Worm (Caenorhabditis elegans) whole organism, mixed stage, embryonic: ENCODE measurements around the gene tni-3.
A peak's percentile ranks its signal among the peaks of the same experiment; 100 is the strongest.

ENCODE experiments used
- M03D4.4 ChIP-seq: sonication (generic microtip); optimal IDR thresholded peaks from 2 replicates; lab custom pipeline; 2017; ENCODE audit warnings: mild to moderate bottlenecking, missing genetic modification characterization, missing compliant biosample characterization
- bed-3 ChIP-seq: fragments of 200-800 bp; sonication (Bioruptor generic); optimal IDR thresholded peaks from 3 replicates; lab custom pipeline; 2018; ENCODE audit warnings: mild to moderate bottlenecking, missing genetic modification characterization, moderate library complexity, missing compliant biosample characterization
- blmp-1 ChIP-seq: fragments of 150-350 bp; optimal IDR thresholded peaks from 2 replicates; lab custom pipeline; 2014; ENCODE audit warnings: missing biosample characterization, missing genetic modification characterization
- ceh-39 ChIP-seq: fragments of 150-350 bp; optimal IDR thresholded peaks from 2 replicates; lab custom pipeline; 2014; ENCODE audit warnings: missing biosample characterization, missing genetic modification characterization
- ceh-43 ChIP-seq: fragments of 200-800 bp; sonication (Bioruptor generic); optimal IDR thresholded peaks from 2 replicates; lab custom pipeline; 2018; ENCODE audit warnings: mild to moderate bottlenecking, missing genetic modification characterization, moderate library complexity, missing compliant biosample characterization
- ceh-83 ChIP-seq: fragments of 200-800 bp; sonication (Bioruptor generic); optimal IDR thresholded peaks from 2 replicates; lab custom pipeline; 2018; ENCODE audit warnings: mild to moderate bottlenecking, missing genetic modification characterization, missing compliant biosample characterization
- ces-1 ChIP-seq: fragments of 150-350 bp; optimal IDR thresholded peaks from 2 replicates; lab custom pipeline; 2014; ENCODE audit warnings: missing biosample characterization, missing genetic modification reagents, missing genetic modification characterization
- cnd-1 ChIP-seq: fragments of 200-800 bp; sonication (Bioruptor generic); optimal IDR thresholded peaks from 2 replicates; lab custom pipeline; 2018; ENCODE audit warnings: mild to moderate bottlenecking, missing genetic modification characterization, missing compliant biosample characterization
- drap-1 ChIP-seq: fragments of 200-800 bp; sonication (Bioruptor generic); optimal IDR thresholded peaks from 3 replicates; lab custom pipeline; 2018; ENCODE audit warnings: mild to moderate bottlenecking, missing genetic modification characterization, missing compliant biosample characterization
- elt-1 ChIP-seq: sonication (generic microtip); optimal IDR thresholded peaks from 2 replicates; lab custom pipeline; 2017; ENCODE audit warnings: missing genetic modification characterization, mild to moderate bottlenecking, missing compliant biosample characterization, antibody characterized with exemption, moderate library complexity, borderline replicate concordance; ENCODE audit not compliant: insufficient read depth
- elt-3 ChIP-seq: fragments of 150-350 bp; optimal IDR thresholded peaks from 2 replicates; lab custom pipeline; 2014; ENCODE audit warnings: missing biosample characterization, missing genetic modification characterization
- flh-1 ChIP-seq: fragments of 200-800 bp; sonication (Bioruptor generic); optimal IDR thresholded peaks from 2 replicates; lab custom pipeline; 2018; ENCODE audit warnings: mild to moderate bottlenecking, missing genetic modification characterization, moderate library complexity, missing compliant biosample characterization
- ham-2 ChIP-seq: fragments of 200-800 bp; sonication (Bioruptor generic); optimal IDR thresholded peaks from 2 replicates; lab custom pipeline; 2018; ENCODE audit warnings: mild to moderate bottlenecking, missing genetic modification characterization, missing compliant biosample characterization
- lin-13 ChIP-seq: fragments of 150-350 bp; optimal IDR thresholded peaks from 2 replicates; lab custom pipeline; 2014; ENCODE audit warnings: missing biosample characterization, missing genetic modification characterization
- lin-32 ChIP-seq: fragments of 200-800 bp; sonication (Bioruptor generic); optimal IDR thresholded peaks from 2 replicates; lab custom pipeline; 2018; ENCODE audit warnings: mild to moderate bottlenecking, missing genetic modification characterization, missing compliant biosample characterization
- lsy-2 ChIP-seq: fragments of 150-350 bp; optimal IDR thresholded peaks from 2 replicates; lab custom pipeline; 2014; ENCODE audit warnings: missing biosample characterization, missing genetic modification characterization
- mab-5 ChIP-seq: fragments of 150-350 bp; optimal IDR thresholded peaks from 2 replicates; lab custom pipeline; 2014; ENCODE audit warnings: missing biosample characterization, missing genetic modification characterization
- mep-1 ChIP-seq: fragments of 150-350 bp; optimal IDR thresholded peaks from 2 replicates; lab custom pipeline; 2017; ENCODE audit warnings: missing biosample characterization, missing genetic modification reagents, missing genetic modification characterization, inconsistent platforms
- mls-2 ChIP-seq: sonication (generic microtip); optimal IDR thresholded peaks from 2 replicates; lab custom pipeline; 2016; ENCODE audit warnings: mild to moderate bottlenecking, missing genetic modification characterization, moderate library complexity, missing compliant biosample characterization
- nhr-12 ChIP-seq: fragments of 150-350 bp; optimal IDR thresholded peaks from 2 replicates; lab custom pipeline; 2014; ENCODE audit warnings: missing biosample characterization, missing genetic modification characterization
- nhr-2 ChIP-seq: fragments of 150-350 bp; optimal IDR thresholded peaks from 2 replicates; lab custom pipeline; 2014; ENCODE audit warnings: missing biosample characterization, missing genetic modification characterization
- nhr-237 ChIP-seq: fragments of 150-350 bp; optimal IDR thresholded peaks from 2 replicates; lab custom pipeline; 2014; ENCODE audit warnings: missing biosample characterization, missing genetic modification characterization
- sem-2 ChIP-seq: fragments of 200-800 bp; sonication (Bioruptor generic); optimal IDR thresholded peaks from 2 replicates; lab custom pipeline; 2018; ENCODE audit warnings: mild to moderate bottlenecking, missing genetic modification characterization, missing compliant biosample characterization
- snpc-4 ChIP-seq: fragments of 150-350 bp; optimal IDR thresholded peaks from 2 replicates; lab custom pipeline; 2014; ENCODE audit warnings: missing biosample characterization, missing genetic modification characterization
- sptf-1 ChIP-seq: sonication (generic microtip); optimal IDR thresholded peaks from 2 replicates; lab custom pipeline; 2017; ENCODE audit warnings: mild to moderate bottlenecking, missing genetic modification characterization, moderate library complexity, missing compliant biosample characterization
- tbx-8 ChIP-seq: fragments of 200-800 bp; sonication (Bioruptor generic); optimal IDR thresholded peaks from 2 replicates; lab custom pipeline; 2018; ENCODE audit warnings: mild to moderate bottlenecking, missing genetic modification characterization, moderate library complexity, missing compliant biosample characterization
- unc-120 ChIP-seq: sonication (generic microtip); optimal IDR thresholded peaks from 2 replicates; lab custom pipeline; 2017; ENCODE audit warnings: missing genetic modification characterization, missing compliant biosample characterization; ENCODE audit not compliant: poor library complexity, severe bottlenecking
- unc-39 ChIP-seq: fragments of 150-350 bp; optimal IDR thresholded peaks from 2 replicates; lab custom pipeline; 2014; ENCODE audit warnings: missing biosample characterization, missing genetic modification characterization
- unc-62 ChIP-seq: fragments of 150-350 bp; optimal IDR thresholded peaks from 2 replicates; lab custom pipeline; 2014; ENCODE audit warnings: missing biosample characterization, missing genetic modification reagents, missing genetic modification characterization
- zip-8 ChIP-seq: fragments of 150-350 bp; optimal IDR thresholded peaks from 2 replicates; lab custom pipeline; 2014; ENCODE audit warnings: missing biosample characterization, missing genetic modification characterization
- ztf-11 ChIP-seq: fragments of 150-350 bp; optimal IDR thresholded peaks from 2 replicates; lab custom pipeline; 2014; ENCODE audit warnings: missing biosample characterization, missing genetic modification characterization

tni-3 gene

DNA sequence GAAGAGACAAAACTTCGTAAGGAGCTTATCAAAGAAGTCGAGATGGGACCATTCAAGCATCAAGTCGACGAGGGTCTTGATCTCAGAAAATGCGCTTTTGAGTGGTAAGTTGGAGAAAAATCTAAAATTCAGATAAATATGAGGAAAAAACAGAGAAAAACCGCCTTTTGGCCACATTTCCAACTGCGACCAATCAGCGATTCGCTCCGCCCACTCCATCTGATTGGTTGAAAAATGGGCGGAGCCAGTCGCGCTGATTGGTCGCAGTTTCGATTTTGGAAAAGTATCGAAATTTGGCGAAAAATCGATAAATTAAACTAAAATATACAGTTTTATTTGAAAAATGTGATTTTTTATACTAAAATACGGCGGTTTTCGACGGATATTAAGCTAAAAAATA, 23.1 kb downstream of the tni-3 start:
- TF ChIP-seq elt-1 (tag; lab: Kevin White, UChicago) = no peak
- no peak for TF ChIP-seq unc-62 (GFP tag; lab: Kevin White, UChicago)
- TF ChIP-seq lin-32 (GFP tag; lab: Kevin White, UChicago) = no peak
- no peak for TF ChIP-seq nhr-237 (tag; lab: Kevin White, UChicago)
- no peak for TF ChIP-seq unc-120 (tag; lab: Kevin White, UChicago)
- no peak for TF ChIP-seq bed-3 (GFP tag; lab: Kevin White, UChicago)
- TF ChIP-seq flh-1 (GFP tag; lab: Kevin White, UChicago) = no peak
- TF ChIP-seq drap-1 (GFP tag; lab: Kevin White, UChicago) = no peak
- TF ChIP-seq zip-8 (tag; lab: Kevin White, UChicago) = no peak
- TF ChIP-seq ceh-83 (GFP tag; lab: Kevin White, UChicago) = no peak
- TF ChIP-seq blmp-1 (tag; lab: Kevin White, UChicago) = no peak
- TF ChIP-seq lsy-2 (tag; lab: Kevin White, UChicago) = no peak
- no peak for TF ChIP-seq unc-39 (tag; lab: Kevin White, UChicago)
- TF ChIP-seq sptf-1 = no peak

DNA sequence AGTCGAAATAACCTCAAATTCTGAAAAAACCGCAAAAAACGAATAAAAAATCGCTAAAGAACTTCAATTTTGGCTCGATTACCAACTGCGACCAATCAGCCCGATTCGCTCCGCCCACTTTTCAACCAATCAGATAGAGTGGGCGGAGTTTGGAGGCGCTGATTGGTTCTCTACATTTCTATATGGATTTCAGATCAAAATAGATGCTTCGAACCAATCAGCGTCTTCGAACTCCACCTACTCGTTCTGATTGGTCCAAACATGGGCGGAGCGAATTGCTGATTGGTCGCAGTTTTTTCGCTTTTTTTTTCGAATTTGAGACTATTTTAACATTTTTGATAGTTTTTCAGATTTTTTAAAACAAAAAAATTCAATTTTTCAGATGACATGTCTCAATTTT, 26.8 kb downstream of the tni-3 start:
- no peak for TF ChIP-seq snpc-4 (tag; lab: Kevin White, UChicago)
- no peak for TF ChIP-seq elt-3
- no peak for TF ChIP-seq elt-1 (tag; lab: Kevin White, UChicago)
- no peak for TF ChIP-seq ceh-39

DNA sequence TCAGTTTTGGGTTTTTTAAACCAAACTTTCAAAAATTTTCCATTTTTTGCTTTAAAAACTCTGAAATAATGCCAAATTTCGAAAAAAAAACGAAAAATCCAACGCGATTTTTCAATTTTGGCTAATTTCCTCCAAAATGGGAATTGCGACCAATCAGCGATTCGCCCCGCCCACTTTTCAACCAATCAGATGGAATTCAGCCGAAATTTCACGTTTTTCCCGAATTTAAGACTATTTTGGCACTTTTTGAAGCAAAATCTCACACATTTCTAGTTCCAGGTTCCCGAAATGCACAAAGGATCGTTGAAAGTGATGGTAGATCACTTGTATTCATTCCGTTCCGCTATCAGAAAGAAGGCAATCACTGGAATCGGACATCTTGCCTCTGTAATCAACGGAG, 30.1 kb downstream of the tni-3 start:
- TF ChIP-seq flh-1 (GFP tag; lab: Kevin White, UChicago) = no peak
- no peak for TF ChIP-seq ces-1 (GFP tag; lab: Kevin White, UChicago)
- no peak for TF ChIP-seq unc-39 (tag; lab: Kevin White, UChicago)
- TF ChIP-seq elt-1 (tag; lab: Kevin White, UChicago) = no peak
- TF ChIP-seq mep-1 (tag; lab: Kevin White, UChicago) = no peak
- TF ChIP-seq lin-13 (tag; lab: Kevin White, UChicago) = no peak
- no peak for TF ChIP-seq unc-62 (GFP tag; lab: Kevin White, UChicago)
- TF ChIP-seq ceh-83 (GFP tag; lab: Kevin White, UChicago) = no peak

DNA sequence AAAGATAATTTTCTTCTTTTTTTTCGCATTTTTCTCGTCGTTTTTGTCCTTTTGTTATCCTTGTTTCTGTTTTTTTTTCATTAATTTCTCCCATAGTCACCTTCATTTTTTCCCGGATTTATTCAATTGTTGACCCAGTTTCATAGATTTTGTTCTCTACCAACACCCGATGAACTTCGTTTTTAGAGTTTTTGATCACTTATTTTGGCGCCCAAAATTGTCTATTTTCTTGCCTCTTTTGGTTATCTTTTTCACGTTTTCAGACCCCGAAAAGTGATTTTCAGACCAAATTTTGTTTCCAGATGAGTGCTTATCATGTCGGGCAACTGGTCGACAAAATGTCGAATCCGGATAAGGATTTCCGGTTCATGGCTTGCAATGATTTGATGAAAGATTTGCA, 32.4 kb downstream of the tni-3 start, which contains the start of gene cand-1:
Gene cand-1, plus strand, starts transcription at position 301 of the 400 bp plus-strand sequence.
- TF ChIP-seq bed-3 (GFP tag; lab: Kevin White, UChicago) (no peak), ceh-83 (GFP tag; lab: Kevin White, UChicago) (no peak), flh-1 (GFP tag; lab: Kevin White, UChicago) (no peak), elt-3 (no peak), ham-2 (GFP tag; lab: Kevin White, UChicago) (no peak), tbx-8 (no peak), cnd-1 (tag; lab: Kevin White, UChicago) (no peak), elt-1 (tag; lab: Kevin White, UChicago) (no peak), sem-2 (GFP tag; lab: Kevin White, UChicago) (no peak), mls-2 (tag; lab: Kevin White, UChicago) (no peak), zip-8 (tag; lab: Kevin White, UChicago) (no peak), unc-62 (GFP tag; lab: Kevin White, UChicago) (no peak), lsy-2 (tag; lab: Kevin White, UChicago) (no peak), ces-1 (GFP tag; lab: Kevin White, UChicago) (no peak), ztf-11 (tag; lab: Kevin White, UChicago) (no peak), sptf-1 (no peak), M03D4.4 (tag; lab: Kevin White, UChicago) (no peak), nhr-12 (tag; lab: Kevin White, UChicago) (no peak)
- TF ChIP-seq, all 35 proteins: peak for 0

DNA sequence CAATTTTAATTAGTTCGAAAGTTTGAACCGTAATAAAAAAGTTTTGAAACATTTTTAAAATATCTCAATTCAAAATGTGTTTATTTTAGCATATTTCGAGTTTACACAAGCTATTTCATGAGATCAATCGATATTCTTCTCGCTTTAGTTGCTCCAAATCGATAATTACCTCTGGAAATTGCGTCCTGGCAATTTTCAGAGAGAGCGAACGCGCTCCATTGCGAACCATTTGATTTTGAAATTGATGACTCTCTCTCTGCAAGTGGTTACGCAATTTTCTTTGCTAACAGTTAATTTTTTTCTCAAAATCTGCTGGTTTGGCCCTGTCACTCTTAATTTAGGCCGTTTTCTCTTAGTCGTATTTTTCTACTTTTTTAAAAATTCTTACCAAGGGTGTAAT, 34.4 kb downstream of the tni-3 start:
- TF ChIP-seq ceh-39 (peak; percentile 62), nhr-2 (tag; lab: Kevin White, UChicago) (no peak), zip-8 (tag; lab: Kevin White, UChicago) (peak; percentile 10), mab-5 (tag; lab: Kevin White, UChicago) (no peak), ceh-43 (no peak), ztf-11 (tag; lab: Kevin White, UChicago) (no peak), sem-2 (GFP tag; lab: Kevin White, UChicago) (no peak)
